Worm (Caenorhabditis elegans) whole organism, late embryonic: ENCODE results near the gene ssp-33.

Experiments
- C38D4.7 ChIP-seq: fragments of 200-800 bp; sonication (Bioruptor generic); optimal IDR thresholded peaks from 2 replicates; lab custom pipeline; 2018; ENCODE audit warnings: mild to moderate bottlenecking, missing genetic modification characterization, moderate library complexity, missing compliant biosample characterization
- F13H6.1 ChIP-seq: sonication (generic microtip); optimal IDR thresholded peaks from 2 replicates; lab custom pipeline; 2016; ENCODE audit warnings: missing genetic modification characterization, missing compliant biosample characterization
- K02D7.2 ChIP-seq: sonication (generic microtip); optimal IDR thresholded peaks from 2 replicates; lab custom pipeline; 2017; ENCODE audit warnings: mild to moderate bottlenecking, missing genetic modification characterization, missing compliant biosample characterization
- K09A11.1 ChIP-seq: sonication (generic microtip); optimal IDR thresholded peaks from 2 replicates; lab custom pipeline; 2017; ENCODE audit warnings: antibody characterized with exemption, mild to moderate bottlenecking, missing genetic modification characterization, missing compliant biosample characterization; ENCODE audit not compliant: insufficient read depth
- T23F11.4 ChIP-seq: fragments of 200-800 bp; sonication (Bioruptor generic); optimal IDR thresholded peaks from 2 replicates; lab custom pipeline; 2018; ENCODE audit warnings: mild to moderate bottlenecking, missing genetic modification characterization, missing compliant biosample characterization
- ahr-1 ChIP-seq: sonication (generic microtip); optimal IDR thresholded peaks from 2 replicates; lab custom pipeline; 2016; ENCODE audit warnings: missing genetic modification characterization, missing compliant biosample characterization
- ceh-19 ChIP-seq: fragments of 200-800 bp; sonication (Bioruptor generic); optimal IDR thresholded peaks from 2 replicates; lab custom pipeline; 2018; ENCODE audit warnings: mild to moderate bottlenecking, missing genetic modification characterization, missing compliant biosample characterization
- ceh-2 ChIP-seq: sonication (generic microtip); optimal IDR thresholded peaks from 2 replicates; lab custom pipeline; 2016; ENCODE audit warnings: missing genotype, missing genetic modification characterization, missing compliant biosample characterization
- ceh-22 ChIP-seq: sonication (generic microtip); optimal IDR thresholded peaks from 2 replicates; lab custom pipeline; 2017; ENCODE audit warnings: missing biosample characterization, missing genetic modification characterization
- ceh-24 ChIP-seq: sonication (generic microtip); optimal IDR thresholded peaks from 2 replicates; lab custom pipeline; 2016; ENCODE audit warnings: mild to moderate bottlenecking, missing genetic modification characterization, missing compliant biosample characterization
- ceh-31 ChIP-seq: sonication (generic microtip); optimal IDR thresholded peaks from 2 replicates; lab custom pipeline; 2016; ENCODE audit warnings: missing genetic modification characterization, missing compliant biosample characterization
- ceh-45 ChIP-seq: fragments of 200-800 bp; sonication (Bioruptor generic); IDR thresholded peaks from 2 replicates; pipeline ENCODE4 v1.3.6; 2022; ENCODE audit warnings: missing genetic modification reagents, missing genetic modification characterization, missing compliant biosample characterization
- ceh-6 ChIP-seq: fragments of 200-800 bp; sonication (Bioruptor generic); optimal IDR thresholded peaks from 2 replicates; lab custom pipeline; 2018; ENCODE audit warnings: mild to moderate bottlenecking, missing genetic modification characterization, missing compliant biosample characterization
- ceh-9 ChIP-seq: sonication (generic microtip); optimal IDR thresholded peaks from 2 replicates; lab custom pipeline; 2016; ENCODE audit warnings: mild to moderate bottlenecking, missing genetic modification characterization, inconsistent platforms, missing compliant biosample characterization
- dve-1 ChIP-seq: sonication (generic microtip); optimal IDR thresholded peaks from 2 replicates; lab custom pipeline; 2017; ENCODE audit warnings: antibody characterized with exemption, mild to moderate bottlenecking, missing genetic modification characterization, missing compliant biosample characterization
- elt-2 ChIP-seq: sonication (generic microtip); optimal IDR thresholded peaks from 2 replicates; lab custom pipeline; 2016; ENCODE audit warnings: missing genetic modification reagents, missing genetic modification characterization, missing compliant biosample characterization
- ets-4 ChIP-seq: sonication (generic microtip); optimal IDR thresholded peaks from 2 replicates; lab custom pipeline; 2016; ENCODE audit warnings: missing genetic modification characterization, missing compliant biosample characterization
- eyg-1 ChIP-seq: sonication (generic microtip); optimal IDR thresholded peaks from 2 replicates; lab custom pipeline; 2016; ENCODE audit warnings: missing genotype, missing genetic modification characterization, missing compliant biosample characterization
- hlh-13 ChIP-seq: fragments of 200-800 bp; sonication (Bioruptor generic); optimal IDR thresholded peaks from 2 replicates; lab custom pipeline; 2018; ENCODE audit warnings: mild to moderate bottlenecking, missing genetic modification characterization, missing compliant biosample characterization
- hlh-15 ChIP-seq: sonication (generic microtip); optimal IDR thresholded peaks from 2 replicates; lab custom pipeline; 2016; ENCODE audit warnings: missing genetic modification characterization, missing compliant biosample characterization
- hlh-6 ChIP-seq: sonication (generic microtip); optimal IDR thresholded peaks from 2 replicates; lab custom pipeline; 2016; ENCODE audit warnings: missing genotype, missing genetic modification characterization, missing compliant biosample characterization
- hlh-8 ChIP-seq: sonication (generic microtip); optimal IDR thresholded peaks from 2 replicates; lab custom pipeline; 2016; ENCODE audit warnings: missing genotype, missing genetic modification characterization, missing compliant biosample characterization
- lim-6 ChIP-seq: sonication (generic microtip); optimal IDR thresholded peaks from 2 replicates; lab custom pipeline; 2016; ENCODE audit warnings: missing genetic modification characterization, missing compliant biosample characterization
- lin-11 ChIP-seq: fragments of 200-800 bp; sonication (Bioruptor generic); optimal IDR thresholded peaks from 2 replicates; lab custom pipeline; 2018; ENCODE audit warnings: mild to moderate bottlenecking, missing genetic modification characterization, missing compliant biosample characterization
- mec-3 ChIP-seq: sonication (generic microtip); optimal IDR thresholded peaks from 2 replicates; lab custom pipeline; 2016; ENCODE audit warnings: borderline replicate concordance, missing genetic modification characterization, missing compliant biosample characterization
- nfya-1 ChIP-seq: sonication (generic microtip); optimal IDR thresholded peaks from 2 replicates; lab custom pipeline; 2017; ENCODE audit warnings: missing genetic modification characterization, mild to moderate bottlenecking, missing compliant biosample characterization, antibody characterized with exemption, moderate library complexity
- nhr-11 ChIP-seq: fragments of 150-350 bp; optimal IDR thresholded peaks from 2 replicates; lab custom pipeline; 2014; ENCODE audit warnings: missing biosample characterization, missing genetic modification characterization
- nhr-232 ChIP-seq: sonication (generic microtip); optimal IDR thresholded peaks from 2 replicates; lab custom pipeline; 2016; ENCODE audit warnings: missing genetic modification characterization, missing compliant biosample characterization
- odd-2 ChIP-seq: sonication (generic microtip); optimal IDR thresholded peaks from 2 replicates; lab custom pipeline; 2017; ENCODE audit warnings: antibody characterized with exemption, mild to moderate bottlenecking, missing genetic modification characterization, missing compliant biosample characterization
- pat-9 ChIP-seq: fragments of 200-800 bp; sonication (Bioruptor generic); optimal IDR thresholded peaks from 2 replicates; lab custom pipeline; 2018; ENCODE audit warnings: mild to moderate bottlenecking, missing genetic modification characterization, moderate library complexity, missing compliant biosample characterization
- pax-1 ChIP-seq: fragments of 150-350 bp; optimal IDR thresholded peaks from 2 replicates; lab custom pipeline; 2014; ENCODE audit warnings: missing biosample characterization, missing genetic modification characterization
- pha-2 ChIP-seq: sonication (generic microtip); optimal IDR thresholded peaks from 2 replicates; lab custom pipeline; 2017; ENCODE audit warnings: mild to moderate bottlenecking, missing genetic modification characterization, missing compliant biosample characterization
- pha-4 ChIP-seq: fragments of 150-350 bp; optimal IDR thresholded peaks from 2 replicates; lab custom pipeline; 2018; ENCODE audit warnings: missing biosample characterization, missing genetic modification reagents, missing genetic modification characterization
- pqm-1 ChIP-seq: sonication (generic microtip); optimal IDR thresholded peaks from 2 replicates; lab custom pipeline; 2016; ENCODE audit warnings: missing genetic modification characterization, missing compliant biosample characterization
- pros-1 ChIP-seq: fragments of 150-350 bp; optimal IDR thresholded peaks from 2 replicates; lab custom pipeline; 2014; ENCODE audit warnings: missing biosample characterization, missing genetic modification reagents, missing genetic modification characterization
- sdc-2 ChIP-seq: sonication (generic microtip); optimal IDR thresholded peaks from 2 replicates; lab custom pipeline; 2016; ENCODE audit warnings: missing genotype, missing genetic modification characterization, missing compliant biosample characterization
- sox-2 ChIP-seq: fragments of 200-800 bp; sonication (Bioruptor generic); IDR thresholded peaks from 2 replicates; pipeline ENCODE4 v1.3.6; 2022; ENCODE audit warnings: missing genetic modification reagents, missing genetic modification characterization, missing compliant biosample characterization
- sox-4 ChIP-seq: sonication (generic microtip); optimal IDR thresholded peaks from 2 replicates; lab custom pipeline; 2017; ENCODE audit warnings: mild to moderate bottlenecking, missing genetic modification characterization, inconsistent platforms, missing compliant biosample characterization
- tbx-2 ChIP-seq: sonication (generic microtip); optimal IDR thresholded peaks from 2 replicates; lab custom pipeline; 2016; ENCODE audit warnings: missing genetic modification characterization, missing compliant biosample characterization
- ttx-3 ChIP-seq: sonication (generic microtip); optimal IDR thresholded peaks from 2 replicates; lab custom pipeline; 2016; ENCODE audit warnings: missing genetic modification reagents, missing genetic modification characterization, missing compliant biosample characterization
- unc-86 ChIP-seq: sonication (generic microtip); optimal IDR thresholded peaks from 2 replicates; lab custom pipeline; 2016; ENCODE audit warnings: missing genetic modification characterization, missing compliant biosample characterization
- zip-5 ChIP-seq: sonication (generic microtip); optimal IDR thresholded peaks from 2 replicates; lab custom pipeline; 2016; ENCODE audit warnings: missing genetic modification characterization, missing compliant biosample characterization

The ssp-33 gene

ce11 chrV:14683291-14683690, 27.9 kb upstream of the ssp-33 start:
- TF ChIP-seq eyg-1 (tag; lab: Kevin White, UChicago) (no peak), mec-3 (no peak)

- TF ChIP-seq pha-4 (tag; lab: Kevin White, UChicago) (no peak), ceh-24 (tag; lab: Kevin White, UChicago) (no peak), pros-1 (tag; lab: Kevin White, UChicago) (no peak), ceh-22 (no peak), ceh-19 (GFP tag; lab: Kevin White, UChicago) (no peak), pax-1 (tag; lab: Kevin White, UChicago) (no peak), ceh-31 (tag; lab: Kevin White, UChicago) (no peak), ets-4 (tag; lab: Kevin White, UChicago) (no peak), nhr-11 (tag; lab: Kevin White, UChicago) (no peak), pha-2 (no peak), K09A11.1 (no peak), ceh-9 (tag; lab: Kevin White, UChicago) (no peak)
- TF ChIP-seq, all 69 proteins: peak for 0
Measured at ce11 chrV:14683926-14684325, 27.3 kb upstream of the ssp-33 start.

ce11 chrV:14684359-14685312, 26.5 kb upstream of the ssp-33 start, which contains the start of gene hsp-90:
Gene hsp-90, plus strand, starts transcription at chrV:14684918.
- TF ChIP-seq zip-5 (tag; lab: Kevin White, UChicago) (no peak), unc-86 (tag; lab: Kevin White, UChicago) (no peak), ceh-2 (tag; lab: Kevin White, UChicago) (no peak), ceh-45 (no peak), pha-4 (tag; lab: Kevin White, UChicago) (no peak), C38D4.7 (GFP tag; lab: Kevin White, UChicago) (no peak), hlh-15 (no peak), K02D7.2 (no peak), pros-1 (tag; lab: Kevin White, UChicago) (no peak), ceh-9 (tag; lab: Kevin White, UChicago) (no peak), odd-2 (tag; lab: Kevin White, UChicago) (no peak), pat-9 (tag; lab: Kevin White, UChicago) (no peak), lin-11 (tag; lab: Kevin White, UChicago) (no peak), nhr-232 (no peak)

ce11 chrV:14685435-14686058, 25.6 kb upstream of the ssp-33 start, which contains the start of gene C47E8.4:
Gene C47E8.4, minus strand, starts transcription at chrV:14685485.
- peak; percentile 83 for TF ChIP-seq mec-3
- no peak for TF ChIP-seq hlh-6 (tag; lab: Kevin White, UChicago)
- TF ChIP-seq nhr-232: no peak
- TF ChIP-seq nfya-1 (tag; lab: Kevin White, UChicago): peak; percentile 100
- TF ChIP-seq F13H6.1 (tag; lab: Kevin White, UChicago): peak; percentile 88
- no peak for TF ChIP-seq ahr-1 (tag; lab: Kevin White, UChicago)
- peak; percentile 85 for TF ChIP-seq pqm-1 (tag; lab: Kevin White, UChicago)
- TF ChIP-seq sdc-2 (tag; lab: Kevin White, UChicago): peak; percentile 64
- TF ChIP-seq tbx-2: peak; percentile 97
- peak; percentile 50 for TF ChIP-seq lim-6
- peak; percentile 92 for TF ChIP-seq hlh-8 (tag; lab: Kevin White, UChicago)
- peak; percentile 49 for TF ChIP-seq sox-2 (GFP tag; lab: Robert Waterston, UW)
- no peak for TF ChIP-seq pha-4 (tag; lab: Kevin White, UChicago)
- TF ChIP-seq pat-9 (tag; lab: Kevin White, UChicago): no peak
- TF ChIP-seq elt-2 (tag; lab: Kevin White, UChicago): peak; percentile 85
- TF ChIP-seq pha-2: peak; percentile 52
- no peak for TF ChIP-seq T23F11.4 (GFP tag; lab: Kevin White, UChicago)
- TF ChIP-seq pax-1 (tag; lab: Kevin White, UChicago): peak; percentile 87
- no peak for TF ChIP-seq ceh-19 (GFP tag; lab: Kevin White, UChicago)
- TF ChIP-seq ceh-6 (GFP tag; lab: Kevin White, UChicago): no peak
- TF ChIP-seq sox-4 (tag; lab: Kevin White, UChicago): no peak
- TF ChIP-seq ceh-31 (tag; lab: Kevin White, UChicago): peak; percentile 98
- no peak for TF ChIP-seq hlh-13
- peak; percentile 72 for TF ChIP-seq zip-5 (tag; lab: Kevin White, UChicago)
- TF ChIP-seq dve-1 (tag; lab: Kevin White, UChicago): peak; percentile 93
- no peak for TF ChIP-seq ceh-24 (tag; lab: Kevin White, UChicago)
- peak; percentile 47 for TF ChIP-seq ttx-3 (tag; lab: Kevin White, UChicago)
- peak; percentile 96 for TF ChIP-seq ceh-2 (tag; lab: Kevin White, UChicago)
